Worm (Caenorhabditis elegans) whole organism, late embryonic: ENCODE results near the gene F22H10.1.

ENCODE experiments used
- C08G9.2 ChIP-seq: sonication (generic microtip); optimal IDR thresholded peaks from 2 replicates; lab custom pipeline; 2016; ENCODE audit warnings: mild to moderate bottlenecking, missing genetic modification characterization, moderate library complexity, missing compliant biosample characterization
- C38D4.7 ChIP-seq: fragments of 200-800 bp; sonication (Bioruptor generic); optimal IDR thresholded peaks from 2 replicates; lab custom pipeline; 2018; ENCODE audit warnings: mild to moderate bottlenecking, missing genetic modification characterization, moderate library complexity, missing compliant biosample characterization
- F13H6.1 ChIP-seq: sonication (generic microtip); optimal IDR thresholded peaks from 2 replicates; lab custom pipeline; 2016; ENCODE audit warnings: missing genetic modification characterization, missing compliant biosample characterization
- T23F11.4 ChIP-seq: fragments of 200-800 bp; sonication (Bioruptor generic); optimal IDR thresholded peaks from 2 replicates; lab custom pipeline; 2018; ENCODE audit warnings: mild to moderate bottlenecking, missing genetic modification characterization, missing compliant biosample characterization
- Y22D7AL.16 ChIP-seq: sonication (generic microtip); optimal IDR thresholded peaks from 2 replicates; lab custom pipeline; 2016; ENCODE audit warnings: missing genetic modification characterization, missing compliant biosample characterization
- ahr-1 ChIP-seq: sonication (generic microtip); optimal IDR thresholded peaks from 2 replicates; lab custom pipeline; 2016; ENCODE audit warnings: missing genetic modification characterization, missing compliant biosample characterization
- ama-1 ChIP-seq: fragments of 150-350 bp; optimal IDR thresholded peaks from 2 replicates; lab custom pipeline; 2014
- ceh-18 ChIP-seq: sonication (generic microtip); optimal IDR thresholded peaks from 2 replicates; lab custom pipeline; 2016; ENCODE audit warnings: missing genetic modification characterization, missing compliant biosample characterization
- ceh-19 ChIP-seq: fragments of 200-800 bp; sonication (Bioruptor generic); optimal IDR thresholded peaks from 2 replicates; lab custom pipeline; 2018; ENCODE audit warnings: mild to moderate bottlenecking, missing genetic modification characterization, missing compliant biosample characterization
- ceh-2 ChIP-seq: sonication (generic microtip); optimal IDR thresholded peaks from 2 replicates; lab custom pipeline; 2016; ENCODE audit warnings: missing genotype, missing genetic modification characterization, missing compliant biosample characterization
- ceh-22 ChIP-seq: sonication (generic microtip); optimal IDR thresholded peaks from 2 replicates; lab custom pipeline; 2017; ENCODE audit warnings: missing biosample characterization, missing genetic modification characterization
- ceh-24 ChIP-seq: sonication (generic microtip); optimal IDR thresholded peaks from 2 replicates; lab custom pipeline; 2016; ENCODE audit warnings: mild to moderate bottlenecking, missing genetic modification characterization, missing compliant biosample characterization
- ceh-30 ChIP-seq: fragments of 150-350 bp; optimal IDR thresholded peaks from 2 replicates; lab custom pipeline; 2014; ENCODE audit warnings: missing biosample characterization, missing genetic modification characterization
- ceh-31 ChIP-seq: sonication (generic microtip); optimal IDR thresholded peaks from 2 replicates; lab custom pipeline; 2016; ENCODE audit warnings: missing genetic modification characterization, missing compliant biosample characterization
- ceh-45 ChIP-seq: fragments of 200-800 bp; sonication (Bioruptor generic); IDR thresholded peaks from 2 replicates; pipeline ENCODE4 v1.3.6; 2022; ENCODE audit warnings: missing genetic modification reagents, missing genetic modification characterization, missing compliant biosample characterization
- ceh-48 ChIP-seq: sonication (generic microtip); optimal IDR thresholded peaks from 2 replicates; lab custom pipeline; 2016; ENCODE audit warnings: missing genetic modification characterization, inconsistent platforms, missing compliant biosample characterization
- ceh-6 ChIP-seq: fragments of 200-800 bp; sonication (Bioruptor generic); optimal IDR thresholded peaks from 2 replicates; lab custom pipeline; 2018; ENCODE audit warnings: mild to moderate bottlenecking, missing genetic modification characterization, missing compliant biosample characterization
- ceh-9 ChIP-seq: sonication (generic microtip); optimal IDR thresholded peaks from 2 replicates; lab custom pipeline; 2016; ENCODE audit warnings: mild to moderate bottlenecking, missing genetic modification characterization, inconsistent platforms, missing compliant biosample characterization
- che-1 ChIP-seq: sonication (generic microtip); optimal IDR thresholded peaks from 2 replicates; lab custom pipeline; 2016; ENCODE audit warnings: mild to moderate bottlenecking, missing genetic modification characterization, missing compliant biosample characterization
- elt-4 ChIP-seq: sonication (generic microtip); optimal IDR thresholded peaks from 2 replicates; lab custom pipeline; 2016; ENCODE audit warnings: missing genetic modification characterization, missing compliant biosample characterization
- ets-4 ChIP-seq: sonication (generic microtip); optimal IDR thresholded peaks from 2 replicates; lab custom pipeline; 2016; ENCODE audit warnings: missing genetic modification characterization, missing compliant biosample characterization
- eyg-1 ChIP-seq: sonication (generic microtip); optimal IDR thresholded peaks from 2 replicates; lab custom pipeline; 2016; ENCODE audit warnings: missing genotype, missing genetic modification characterization, missing compliant biosample characterization
- fax-1 ChIP-seq: sonication (generic microtip); optimal IDR thresholded peaks from 2 replicates; lab custom pipeline; 2016; ENCODE audit warnings: missing genotype, missing genetic modification characterization, missing compliant biosample characterization
- fkh-6 ChIP-seq: sonication (generic microtip); optimal IDR thresholded peaks from 2 replicates; lab custom pipeline; 2016; ENCODE audit warnings: missing genetic modification characterization, missing compliant biosample characterization
- gmeb-2 ChIP-seq: sonication (generic microtip); optimal IDR thresholded peaks from 2 replicates; lab custom pipeline; 2016; ENCODE audit warnings: missing genetic modification characterization, inconsistent platforms, missing compliant biosample characterization
- hlh-15 ChIP-seq: sonication (generic microtip); optimal IDR thresholded peaks from 2 replicates; lab custom pipeline; 2016; ENCODE audit warnings: missing genetic modification characterization, missing compliant biosample characterization
- hlh-30 ChIP-seq: sonication (generic microtip); optimal IDR thresholded peaks from 2 replicates; lab custom pipeline; 2017; ENCODE audit warnings: antibody characterized with exemption, missing genetic modification characterization, missing compliant biosample characterization; ENCODE audit not compliant: insufficient read depth
- hlh-6 ChIP-seq: sonication (generic microtip); optimal IDR thresholded peaks from 2 replicates; lab custom pipeline; 2016; ENCODE audit warnings: missing genotype, missing genetic modification characterization, missing compliant biosample characterization
- hlh-8 ChIP-seq: sonication (generic microtip); optimal IDR thresholded peaks from 2 replicates; lab custom pipeline; 2016; ENCODE audit warnings: missing genotype, missing genetic modification characterization, missing compliant biosample characterization
- lim-6 ChIP-seq: sonication (generic microtip); optimal IDR thresholded peaks from 2 replicates; lab custom pipeline; 2016; ENCODE audit warnings: missing genetic modification characterization, missing compliant biosample characterization
- lin-11 ChIP-seq: fragments of 200-800 bp; sonication (Bioruptor generic); optimal IDR thresholded peaks from 2 replicates; lab custom pipeline; 2018; ENCODE audit warnings: mild to moderate bottlenecking, missing genetic modification characterization, missing compliant biosample characterization
- madf-2 ChIP-seq: sonication (generic microtip); optimal IDR thresholded peaks from 2 replicates; lab custom pipeline; 2017; ENCODE audit warnings: missing genetic modification characterization, missing compliant biosample characterization
- mec-3 ChIP-seq: sonication (generic microtip); optimal IDR thresholded peaks from 2 replicates; lab custom pipeline; 2016; ENCODE audit warnings: borderline replicate concordance, missing genetic modification characterization, missing compliant biosample characterization
- nfya-1 ChIP-seq: sonication (generic microtip); optimal IDR thresholded peaks from 2 replicates; lab custom pipeline; 2017; ENCODE audit warnings: missing genetic modification characterization, mild to moderate bottlenecking, missing compliant biosample characterization, antibody characterized with exemption, moderate library complexity
- nhr-11 ChIP-seq: fragments of 150-350 bp; optimal IDR thresholded peaks from 2 replicates; lab custom pipeline; 2014; ENCODE audit warnings: missing biosample characterization, missing genetic modification characterization
- nhr-232 ChIP-seq: sonication (generic microtip); optimal IDR thresholded peaks from 2 replicates; lab custom pipeline; 2016; ENCODE audit warnings: missing genetic modification characterization, missing compliant biosample characterization
- npax-4 ChIP-seq: sonication (generic microtip); optimal IDR thresholded peaks from 2 replicates; lab custom pipeline; 2016; ENCODE audit warnings: missing genetic modification characterization, missing compliant biosample characterization
- odd-2 ChIP-seq: sonication (generic microtip); optimal IDR thresholded peaks from 2 replicates; lab custom pipeline; 2017; ENCODE audit warnings: antibody characterized with exemption, mild to moderate bottlenecking, missing genetic modification characterization, missing compliant biosample characterization
- pax-1 ChIP-seq: fragments of 150-350 bp; optimal IDR thresholded peaks from 2 replicates; lab custom pipeline; 2014; ENCODE audit warnings: missing biosample characterization, missing genetic modification characterization
- pha-2 ChIP-seq: sonication (generic microtip); optimal IDR thresholded peaks from 2 replicates; lab custom pipeline; 2017; ENCODE audit warnings: mild to moderate bottlenecking, missing genetic modification characterization, missing compliant biosample characterization
- pha-4 ChIP-seq: fragments of 150-350 bp; optimal IDR thresholded peaks from 2 replicates; lab custom pipeline; 2018; ENCODE audit warnings: missing biosample characterization, missing genetic modification reagents, missing genetic modification characterization
- pqm-1 ChIP-seq: sonication (generic microtip); optimal IDR thresholded peaks from 2 replicates; lab custom pipeline; 2016; ENCODE audit warnings: missing genetic modification characterization, missing compliant biosample characterization
- pros-1 ChIP-seq: fragments of 150-350 bp; optimal IDR thresholded peaks from 2 replicates; lab custom pipeline; 2014; ENCODE audit warnings: missing biosample characterization, missing genetic modification reagents, missing genetic modification characterization
- ref-2 ChIP-seq: sonication (generic microtip); optimal IDR thresholded peaks from 2 replicates; lab custom pipeline; 2016; ENCODE audit warnings: missing genetic modification characterization, missing compliant biosample characterization
- sdc-2 ChIP-seq: sonication (generic microtip); optimal IDR thresholded peaks from 2 replicates; lab custom pipeline; 2016; ENCODE audit warnings: missing genotype, missing genetic modification characterization, missing compliant biosample characterization
- sox-2 ChIP-seq: fragments of 200-800 bp; sonication (Bioruptor generic); IDR thresholded peaks from 2 replicates; pipeline ENCODE4 v1.3.6; 2022; ENCODE audit warnings: missing genetic modification reagents, missing genetic modification characterization, missing compliant biosample characterization
- syd-9 ChIP-seq: sonication (generic microtip); optimal IDR thresholded peaks from 2 replicates; lab custom pipeline; 2016; ENCODE audit warnings: mild to moderate bottlenecking, missing genetic modification characterization, moderate library complexity, missing compliant biosample characterization
- tbx-2 ChIP-seq: sonication (generic microtip); optimal IDR thresholded peaks from 2 replicates; lab custom pipeline; 2016; ENCODE audit warnings: missing genetic modification characterization, missing compliant biosample characterization
- unc-3 ChIP-seq, 2 experiments: fragments of 200-800 bp in 1 of 2; sonication (Bioruptor generic) in 1 of 2; sonication (generic microtip) in 1 of 2; conservative IDR thresholded peaks in 1 of 2; optimal IDR thresholded peaks in 1 of 2; 2 replicates each; pipeline versions ENCODE4 v1.3.6 to Lab custom; 2016 to 2022; ENCODE audit warnings: missing compliant biosample characterization in 2 of 2, missing genetic modification characterization in 2 of 2, missing genetic modification reagents in 1 of 2
- unc-42 ChIP-seq: sonication (generic microtip); optimal IDR thresholded peaks from 2 replicates; lab custom pipeline; 2016; ENCODE audit warnings: missing genotype, missing genetic modification characterization, missing compliant biosample characterization
- unc-55 ChIP-seq: sonication (generic microtip); optimal IDR thresholded peaks from 2 replicates; lab custom pipeline; 2017; ENCODE audit warnings: missing biosample characterization, missing genetic modification reagents, missing genetic modification characterization
- unc-86 ChIP-seq: sonication (generic microtip); optimal IDR thresholded peaks from 2 replicates; lab custom pipeline; 2016; ENCODE audit warnings: missing genetic modification characterization, missing compliant biosample characterization
- zip-5 ChIP-seq: sonication (generic microtip); optimal IDR thresholded peaks from 2 replicates; lab custom pipeline; 2016; ENCODE audit warnings: missing genetic modification characterization, missing compliant biosample characterization
- ztf-16 ChIP-seq: sonication (generic microtip); optimal IDR thresholded peaks from 2 replicates; lab custom pipeline; 2017; ENCODE audit warnings: missing genetic modification characterization, missing compliant biosample characterization

F22H10.1 gene

DNA sequence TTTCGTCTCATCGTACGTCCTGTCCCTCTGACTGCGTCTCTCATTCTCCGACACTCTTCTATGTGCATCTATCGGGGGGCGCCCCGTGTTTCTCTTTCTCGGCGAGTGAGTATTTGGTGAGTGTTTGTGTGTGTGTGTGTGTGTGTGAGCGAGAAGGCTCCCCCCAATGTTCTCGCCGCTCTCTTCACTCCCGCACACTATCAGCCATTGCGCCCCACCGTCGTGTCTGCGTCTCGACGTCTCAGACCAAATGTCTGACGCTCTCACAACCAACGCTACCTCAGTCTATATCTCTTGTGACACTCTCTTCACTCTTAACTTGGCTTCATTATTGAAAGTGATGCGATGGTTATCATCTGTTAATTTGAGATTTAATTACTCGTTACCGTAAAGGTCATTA, 24.6 kb downstream of the F22H10.1 start:
- TF ChIP-seq ceh-2 (tag; lab: Kevin White, UChicago), result peak; percentile 67
- no peak for TF ChIP-seq ceh-30 (tag; lab: Kevin White, UChicago)
- no peak for TF ChIP-seq C38D4.7 (GFP tag; lab: Kevin White, UChicago)
- peak; percentile 28 for TF ChIP-seq lin-11
- peak; percentile 72 for TF ChIP-seq C08G9.2
- peak; percentile 90 for TF ChIP-seq sdc-2 (tag; lab: Kevin White, UChicago)
- TF ChIP-seq ceh-9 (tag; lab: Kevin White, UChicago), result no peak
- no peak for TF ChIP-seq Y22D7AL.16 (tag; lab: Kevin White, UChicago)
- peak; percentile 60 for TF ChIP-seq ets-4
- TF ChIP-seq mec-3 (tag; lab: Kevin White, UChicago), result no peak
- peak; percentile 67 for TF ChIP-seq ceh-19 (GFP tag; lab: Kevin White, UChicago)
- peak; percentile 62 for TF ChIP-seq unc-42 (tag; lab: Kevin White, UChicago)
- no peak for TF ChIP-seq elt-4 (tag; lab: Kevin White, UChicago)
- no peak for TF ChIP-seq sox-2 (GFP tag; lab: Robert Waterston, UW)
- TF ChIP-seq ceh-22 (tag; lab: Kevin White, UChicago), result peak; percentile 55
- TF ChIP-seq fkh-6 (tag; lab: Kevin White, UChicago), result no peak
- peak; percentile 83 for TF ChIP-seq hlh-30 (tag; lab: Kevin White, UChicago)
- TF ChIP-seq ref-2 (tag; lab: Kevin White, UChicago), result peak; percentile 87
- TF ChIP-seq fax-1 (tag; lab: Kevin White, UChicago), result peak; percentile 9
- peak; percentile 34 for TF ChIP-seq unc-86 (tag; lab: Kevin White, UChicago)
- peak; percentile 73 for TF ChIP-seq F13H6.1 (tag; lab: Kevin White, UChicago)
- TF ChIP-seq pha-2, result peak; percentile 48
- TF ChIP-seq ceh-6 (GFP tag; lab: Kevin White, UChicago), result peak; percentile 41
- peak; percentile 29; the same call in 1 of the 2 replicates for TF ChIP-seq unc-3 (GFP tag; conservative IDR thresholded peaks at IDR 0.05; lab: Robert Waterston, UW)
- TF ChIP-seq unc-3 (tag; optimal IDR thresholded peaks at IDR 0.05; lab: Kevin White, UChicago), result no peak
- TF ChIP-seq hlh-8 (tag; lab: Kevin White, UChicago), result peak; percentile 23
- TF ChIP-seq unc-55 (GFP tag; lab: Kevin White, UChicago), result peak; percentile 69
- no peak for TF ChIP-seq zip-5 (tag; lab: Kevin White, UChicago)
- peak; percentile 55 for TF ChIP-seq eyg-1
- no peak for TF ChIP-seq ceh-24 (tag; lab: Kevin White, UChicago)
- no peak for TF ChIP-seq che-1 (tag; lab: Kevin White, UChicago)
- no peak for TF ChIP-seq nhr-11 (tag; lab: Kevin White, UChicago)
- TF ChIP-seq ceh-31 (tag; lab: Kevin White, UChicago), result peak; percentile 91
- no peak for TF ChIP-seq ama-1 (lab: Kevin White, UChicago)
- no peak for TF ChIP-seq npax-4
- peak; percentile 9 for TF ChIP-seq lim-6 (tag; lab: Kevin White, UChicago)
- TF ChIP-seq hlh-15, result no peak
- no peak for TF ChIP-seq pha-4 (tag; lab: Kevin White, UChicago)
- TF ChIP-seq ceh-18 (tag; lab: Kevin White, UChicago), result peak; percentile 91
- TF ChIP-seq gmeb-2, result peak; percentile 6
- TF ChIP-seq nhr-232, result no peak
- TF ChIP-seq ztf-16 (tag; lab: Kevin White, UChicago), result no peak
- peak; percentile 46 for TF ChIP-seq T23F11.4
- peak; percentile 90 for TF ChIP-seq nfya-1
- peak; percentile 90 for TF ChIP-seq tbx-2
- peak; percentile 37 for TF ChIP-seq ceh-48 (tag; lab: Kevin White, UChicago)
- TF ChIP-seq pqm-1, result peak; percentile 1
- TF ChIP-seq syd-9 (tag; lab: Kevin White, UChicago), result peak; percentile 69
- no peak for TF ChIP-seq odd-2
- TF ChIP-seq ceh-45 (GFP tag; lab: Robert Waterston, UW), result no peak
- peak; percentile 34 for TF ChIP-seq hlh-6 (tag; lab: Kevin White, UChicago)
- TF ChIP-seq ahr-1 (tag; lab: Kevin White, UChicago), result no peak
- peak; percentile 83 for TF ChIP-seq pros-1 (tag; lab: Kevin White, UChicago)
- peak; percentile 51 for TF ChIP-seq madf-2
- TF ChIP-seq pax-1 (tag; lab: Kevin White, UChicago), result peak; percentile 1
